Worm (Caenorhabditis elegans) whole organism, early embryonic: ENCODE results near the gene sre-41.
A peak's percentile ranks its signal among the peaks of the same experiment; 100 is the strongest.

Source experiments
- F13C5.2 ChIP-seq: sonication (generic microtip); optimal IDR thresholded peaks from 2 replicates; lab custom pipeline; 2017; ENCODE audit warnings: mild to moderate bottlenecking, missing genetic modification characterization, inconsistent platforms, missing compliant biosample characterization
- aly-1 ChIP-seq: sonication (generic microtip); optimal IDR thresholded peaks from 2 replicates; lab custom pipeline; 2016; ENCODE audit warnings: missing genetic modification characterization, missing compliant biosample characterization
- ama-1 ChIP-seq: fragments of 150-350 bp; optimal IDR thresholded peaks from 2 replicates; lab custom pipeline; 2014
- ceh-36 ChIP-seq: sonication (generic microtip); optimal IDR thresholded peaks from 2 replicates; lab custom pipeline; 2016; ENCODE audit warnings: missing genetic modification characterization, inconsistent platforms, missing compliant biosample characterization
- hmg-4 ChIP-seq: fragments of 200-800 bp; sonication (Bioruptor generic); optimal IDR thresholded peaks from 2 replicates; lab custom pipeline; 2018; ENCODE audit warnings: mild to moderate bottlenecking, missing genetic modification characterization, missing compliant biosample characterization
- hnd-1 ChIP-seq: sonication (generic microtip); optimal IDR thresholded peaks from 2 replicates; lab custom pipeline; 2016; ENCODE audit warnings: missing genetic modification characterization, missing compliant biosample characterization
- pes-1 ChIP-seq: fragments of 200-800 bp; sonication (Bioruptor generic); IDR thresholded peaks from 2 replicates; pipeline ENCODE4 v1.3.6; 2022; ENCODE audit warnings: missing genetic modification reagents, missing genetic modification characterization, missing compliant biosample characterization
- scrt-1 ChIP-seq: fragments of 200-800 bp; sonication (Bioruptor generic); IDR thresholded peaks from 2 replicates; pipeline ENCODE4 v1.3.6; 2022; ENCODE audit warnings: missing genetic modification characterization, missing compliant biosample characterization
- tbx-11 ChIP-seq: fragments of 200-800 bp; sonication (Bioruptor generic); IDR thresholded peaks from 2 replicates; pipeline ENCODE4 v1.3.6; 2022; ENCODE audit warnings: missing genetic modification characterization, missing compliant biosample characterization
- tbx-37 ChIP-seq: fragments of 200-800 bp; sonication (Bioruptor generic); conservative IDR thresholded peaks from 2 replicates; pipeline ENCODE4 v1.3.6; 2022; ENCODE audit warnings: missing genetic modification reagents, missing genetic modification characterization, missing compliant biosample characterization

The sre-41 gene

DNA sequence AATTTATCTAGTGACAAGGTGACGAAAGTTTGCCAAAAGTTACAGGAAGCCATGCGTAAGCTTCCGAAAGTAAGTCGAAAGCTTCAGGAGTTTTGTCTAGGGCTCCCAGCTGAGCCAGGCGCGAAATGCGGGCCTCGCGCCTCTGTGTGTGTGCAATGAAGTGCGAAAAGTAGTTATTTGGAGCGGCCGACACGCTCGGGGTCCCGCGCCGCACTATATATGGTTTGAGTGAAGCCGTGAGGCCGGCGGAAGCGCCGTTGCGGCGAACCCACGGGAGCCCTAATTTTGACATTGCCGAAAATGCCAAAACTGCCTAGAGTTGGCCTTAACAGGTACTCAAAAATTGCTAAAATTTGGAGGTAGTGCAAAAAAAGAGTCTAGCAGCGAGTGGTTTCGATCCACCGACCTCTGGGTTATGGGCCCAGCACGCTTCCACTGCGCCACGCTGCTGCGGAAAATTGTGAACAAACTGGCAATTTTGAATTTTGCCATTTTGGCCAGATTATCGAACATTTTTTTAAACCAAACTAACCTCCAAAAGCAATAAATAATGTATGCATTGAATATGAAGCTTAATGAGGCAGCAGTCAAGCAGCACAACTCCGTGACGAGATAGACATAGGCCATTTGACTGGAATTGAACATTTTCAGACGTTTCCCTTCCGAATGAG, 47.3 kb downstream of the sre-41 start:
- TF ChIP-seq tbx-37 (GFP tag; lab: Robert Waterston, UW) (no peak), ama-1 (lab: Kevin White, UChicago) (no peak), scrt-1 (GFP tag; lab: Robert Waterston, UW) (no peak), hnd-1 (tag; lab: Kevin White, UChicago) (no peak), tbx-11 (GFP tag; lab: Robert Waterston, UW) (no peak), F13C5.2 (tag; lab: Kevin White, UChicago) (no peak)

DNA sequence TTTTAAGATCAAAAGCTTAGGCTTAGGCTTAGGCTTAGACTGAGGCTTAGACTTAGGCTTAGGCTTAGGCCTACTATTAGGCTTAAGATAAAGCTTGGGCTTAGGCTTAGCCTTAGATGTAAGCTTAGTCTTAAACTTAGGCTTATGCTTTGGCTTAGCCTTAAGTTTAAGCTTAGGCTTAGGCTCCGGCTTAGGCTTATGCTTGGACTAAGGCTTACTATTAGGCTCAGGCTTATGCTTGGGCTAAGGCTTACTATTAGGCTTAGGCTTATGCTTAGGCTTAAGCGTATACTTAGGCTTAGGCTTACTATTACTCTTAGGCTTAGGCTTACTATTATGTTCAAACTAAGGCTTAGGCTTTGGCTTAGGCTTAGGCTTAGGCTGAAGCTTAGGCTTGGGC, 48.6 kb downstream of the sre-41 start:
- no peak for TF ChIP-seq tbx-37 (GFP tag; lab: Robert Waterston, UW)
- TF ChIP-seq ceh-36 (tag; lab: Kevin White, UChicago): peak; percentile 82
- TF ChIP-seq aly-1 (tag; lab: Kevin White, UChicago): no peak

DNA sequence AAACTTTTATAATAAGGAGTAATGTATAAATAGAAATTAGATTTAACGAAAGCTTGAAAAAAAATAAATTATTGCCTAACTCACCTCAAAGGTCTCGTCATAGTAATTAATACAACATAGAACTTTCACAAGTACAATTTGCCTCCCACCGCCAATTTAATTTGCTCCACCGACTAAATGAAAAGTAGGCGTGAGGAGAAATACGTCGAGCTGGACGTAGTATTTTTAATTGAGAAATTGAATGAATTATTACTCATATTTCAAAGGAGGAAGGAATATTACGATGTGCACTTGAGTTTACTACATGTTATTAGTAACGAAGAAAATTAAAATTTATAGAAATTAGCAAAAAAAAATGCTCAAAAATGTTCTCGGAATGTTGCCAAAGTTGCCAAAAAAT, 50.4 kb downstream of the sre-41 start, which contains the start of gene Y57A10C.9:
Gene Y57A10C.9 (minus strand): TSS at position 101 of the 400 bp plus-strand sequence.
- TF ChIP-seq F13C5.2 (tag; lab: Kevin White, UChicago) (no peak), tbx-37 (GFP tag; lab: Robert Waterston, UW) (no peak), pes-1 (GFP tag; lab: Robert Waterston, UW) (no peak), hmg-4 (GFP tag; lab: Kevin White, UChicago) (no peak)
